Fruit fly (Drosophila melanogaster) whole organism, embryonic: ENCODE data around the gene CG14082.

Source experiments
- Adf1 ChIP-seq: fragments of 200-800 bp; sonication (Bioruptor generic); IDR thresholded peaks from 2 replicates; pipeline ENCODE4 v1.3.6; 2022; ENCODE audit warnings: missing biosample characterization, missing genetic modification characterization
- Awh ChIP-seq: fragments of 200-800 bp; sonication (Bioruptor generic); IDR thresholded peaks from 2 replicates; pipeline ENCODE4, ENCODE4 v1.3.6; 2022; ENCODE audit warnings: missing biosample characterization, missing genetic modification characterization
- CG11695 ChIP-seq: fragments of 200-800 bp; sonication (Bioruptor generic); IDR thresholded peaks from 3 replicates; pipeline ENCODE4 v1.3.6; 2022; ENCODE audit warnings: missing biosample characterization, missing genetic modification characterization
- CG1233 ChIP-seq: fragments of 200-800 bp; sonication (Bioruptor generic); optimal IDR thresholded peaks from 4 replicates; lab custom pipeline; 2018; ENCODE audit warnings: missing biosample characterization, mild to moderate bottlenecking, missing genetic modification characterization
- CG12391 ChIP-seq: fragments of 200-800 bp; sonication (Bioruptor generic); optimal IDR thresholded peaks from 3 replicates; lab custom pipeline; 2018; ENCODE audit warnings: missing biosample characterization, mild to moderate bottlenecking, missing genetic modification characterization, moderate library complexity
- CG12744 ChIP-seq: fragments of 200-800 bp; sonication (Bioruptor generic); optimal IDR thresholded peaks from 2 replicates; lab custom pipeline; 2016; ENCODE audit warnings: missing biosample characterization, missing genetic modification characterization
- CG15073 ChIP-seq: fragments of 200-800 bp; sonication (Bioruptor generic); optimal IDR thresholded peaks from 2 replicates; lab custom pipeline; 2016; ENCODE audit warnings: missing biosample characterization, missing genetic modification characterization
- CG15696 ChIP-seq: fragments of 200-800 bp; sonication (Bioruptor generic); optimal IDR thresholded peaks from 2 replicates; lab custom pipeline; 2019; ENCODE audit warnings: missing biosample characterization, mild to moderate bottlenecking, missing genetic modification characterization, moderate library complexity
- CG1647 ChIP-seq: fragments of 200-800 bp; sonication (Bioruptor generic); optimal IDR thresholded peaks from 3 replicates; lab custom pipeline; 2016; ENCODE audit warnings: missing biosample characterization, missing genetic modification characterization
- CG17612 ChIP-seq: fragments of 200-800 bp; sonication (Bioruptor generic); IDR thresholded peaks from 2 replicates; pipeline ENCODE4 v1.3.6; 2022; ENCODE audit warnings: missing biosample characterization, missing genetic modification characterization
- CG31224 ChIP-seq: fragments of 200-800 bp; sonication (Bioruptor generic); IDR thresholded peaks from 2 replicates; pipeline ENCODE4 v1.3.6; 2022; ENCODE audit warnings: missing biosample characterization, missing genetic modification characterization
- CG31388 ChIP-seq: fragments of 200-800 bp; sonication (Bioruptor generic); optimal IDR thresholded peaks from 2 replicates; lab custom pipeline; 2016; ENCODE audit warnings: missing biosample characterization, missing genetic modification characterization
- CG32772 ChIP-seq: fragments of 200-800 bp; sonication (Bioruptor generic); IDR thresholded peaks from 2 replicates; pipeline ENCODE4 v1.3.6; 2022; ENCODE audit warnings: missing biosample characterization, missing genetic modification characterization
- CG4424 ChIP-seq: fragments of 200-800 bp; sonication (Bioruptor generic); optimal IDR thresholded peaks from 3 replicates; lab custom pipeline; 2016; ENCODE audit warnings: missing biosample characterization, missing genetic modification characterization
- CG4707 ChIP-seq: fragments of 200-800 bp; sonication (Bioruptor generic); optimal IDR thresholded peaks from 2 replicates; lab custom pipeline; 2018; ENCODE audit warnings: missing biosample characterization, mild to moderate bottlenecking, missing genetic modification characterization, moderate library complexity
- CG6175 ChIP-seq: fragments of 200-800 bp; sonication (Bioruptor generic); IDR thresholded peaks from 3 replicates; pipeline ENCODE4 v1.3.6; 2022; ENCODE audit warnings: missing biosample characterization, missing genetic modification characterization
- CG6813 ChIP-seq: fragments of 200-800 bp; sonication (Bioruptor generic); optimal IDR thresholded peaks from 2 replicates; lab custom pipeline; 2017; ENCODE audit warnings: missing biosample characterization, missing genetic modification characterization, mild to moderate bottlenecking, moderate library complexity, missing genetic modification reagents
- CG7963 ChIP-seq: fragments of 200-800 bp; sonication (Bioruptor generic); IDR thresholded peaks from 3 replicates; pipeline ENCODE4 v1.3.6; 2022; ENCODE audit warnings: missing biosample characterization, missing genetic modification characterization; ENCODE audit not compliant: partially characterized antibody
- CG8089 ChIP-seq: fragments of 200-800 bp; sonication (Bioruptor generic); optimal IDR thresholded peaks from 3 replicates; lab custom pipeline; 2016; ENCODE audit warnings: missing biosample characterization, missing genetic modification characterization
- CG8290 ChIP-seq, 3 experiments: fragments of 200-800 bp; sonication (Bioruptor generic); optimal IDR thresholded peaks; 2 replicates each; lab custom pipeline; 2016 to 2019; ENCODE audit warnings: missing biosample characterization in 3 of 3, missing genetic modification characterization in 3 of 3, mild to moderate bottlenecking in 2 of 3, moderate library complexity in 1 of 3
- CG8765 ChIP-seq: fragments of 200-800 bp; sonication (Bioruptor generic); IDR thresholded peaks from 2 replicates; pipeline ENCODE4 v1.3.6; 2022; ENCODE audit warnings: missing biosample characterization, missing genetic modification characterization
- CG8944 ChIP-seq: fragments of 200-800 bp; sonication (Bioruptor generic); optimal IDR thresholded peaks from 3 replicates; lab custom pipeline; 2016; ENCODE audit warnings: missing biosample characterization, missing genetic modification characterization
- CrebB ChIP-seq: fragments of 200-800 bp; sonication (Bioruptor generic); optimal IDR thresholded peaks from 3 replicates; lab custom pipeline; 2018; ENCODE audit warnings: missing biosample characterization, mild to moderate bottlenecking, missing genetic modification characterization
- Dad ChIP-seq: fragments of 200-800 bp; sonication (Bioruptor generic); optimal IDR thresholded peaks from 3 replicates; lab custom pipeline; 2016; ENCODE audit warnings: missing biosample characterization, missing genetic modification characterization
- Dbx ChIP-seq: fragments of 200-800 bp; sonication (Bioruptor generic); IDR thresholded peaks from 3 replicates; pipeline ENCODE4 v1.3.6; 2022; ENCODE audit warnings: missing biosample characterization, missing genetic modification characterization
- Dfd ChIP-seq, 2 experiments: fragments of >200 bp; optimal IDR thresholded peaks; 2 replicates each; lab custom pipeline; 2017; ENCODE audit warnings: missing biosample characterization in 2 of 2, missing genetic modification characterization in 2 of 2
- Dip2 ChIP-seq: fragments of 200-800 bp; sonication (Bioruptor generic); IDR thresholded peaks from 2 replicates; pipeline ENCODE4 v1.3.6; 2022; ENCODE audit warnings: missing biosample characterization, missing genetic modification characterization
- Fer3 ChIP-seq: fragments of 200-800 bp; sonication (Bioruptor generic); optimal IDR thresholded peaks from 2 replicates; lab custom pipeline; 2018; ENCODE audit warnings: missing biosample characterization, mild to moderate bottlenecking, missing genetic modification characterization, moderate library complexity
- GATAe ChIP-seq: fragments of 200-800 bp; sonication (Bioruptor generic); conservative IDR thresholded peaks from 2 replicates; pipeline ENCODE4 v1.3.6; 2022; ENCODE audit warnings: missing biosample characterization, missing genetic modification characterization
- Hey ChIP-seq: fragments of 200-800 bp; sonication (Bioruptor generic); optimal IDR thresholded peaks from 3 replicates; lab custom pipeline; 2018; ENCODE audit warnings: missing biosample characterization, mild to moderate bottlenecking, missing genetic modification characterization
- HmgD ChIP-seq: fragments of 200-800 bp; sonication (Bioruptor generic); optimal IDR thresholded peaks from 3 replicates; lab custom pipeline; 2016; ENCODE audit warnings: missing biosample characterization, missing genetic modification characterization
- Hsf ChIP-seq: fragments of 200-800 bp; sonication (Bioruptor generic); optimal IDR thresholded peaks from 3 replicates; lab custom pipeline; 2016; ENCODE audit warnings: missing biosample characterization, missing genetic modification characterization
- MBD-R2 ChIP-seq: fragments of 200-800 bp; sonication (Bioruptor generic); IDR thresholded peaks from 2 replicates; pipeline ENCODE4 v1.3.6; 2022; ENCODE audit warnings: missing biosample characterization, missing genetic modification characterization
- NFAT ChIP-seq: fragments of 200-800 bp; sonication (Bioruptor generic); IDR thresholded peaks from 2 replicates; pipeline ENCODE4 v1.3.6; 2022; ENCODE audit warnings: missing biosample characterization, missing genetic modification characterization
- NfI ChIP-seq: fragments of 200-800 bp; sonication (Bioruptor generic); optimal IDR thresholded peaks from 3 replicates; lab custom pipeline; 2018; ENCODE audit warnings: missing biosample characterization, mild to moderate bottlenecking, missing genetic modification characterization, moderate library complexity
- Sox102F ChIP-seq: fragments of 200-800 bp; sonication (Bioruptor generic); optimal IDR thresholded peaks from 2 replicates; lab custom pipeline; 2018; ENCODE audit warnings: missing biosample characterization, mild to moderate bottlenecking, missing genetic modification characterization, moderate library complexity
- ato ChIP-seq: fragments of 200-800 bp; sonication (Bioruptor generic); IDR thresholded peaks from 2 replicates; pipeline ENCODE4 v1.3.6; 2022; ENCODE audit warnings: missing biosample characterization, missing genetic modification characterization; ENCODE audit not compliant: partially characterized antibody
- br ChIP-seq: fragments of >200 bp; optimal IDR thresholded peaks from 2 replicates; lab custom pipeline; 2017
- chif ChIP-seq, 2 experiments: fragments of 200-800 bp; sonication (Bioruptor generic); optimal IDR thresholded peaks; 3 replicates each; lab custom pipeline; 2016; ENCODE audit warnings: missing biosample characterization in 2 of 2, missing genetic modification characterization in 2 of 2
- ken ChIP-seq: fragments of 200-800 bp; sonication (Bioruptor generic); IDR thresholded peaks from 3 replicates; pipeline ENCODE4 v1.3.6; 2022; ENCODE audit warnings: missing biosample characterization, missing genetic modification characterization
- p53 ChIP-seq: fragments of 200-800 bp; sonication (Bioruptor generic); optimal IDR thresholded peaks from 2 replicates; lab custom pipeline; 2016; ENCODE audit warnings: missing biosample characterization, missing genetic modification characterization
- pfk ChIP-seq: fragments of 200-800 bp; sonication (Bioruptor generic); optimal IDR thresholded peaks from 2 replicates; lab custom pipeline; 2018; ENCODE audit warnings: missing biosample characterization, mild to moderate bottlenecking, missing genetic modification characterization, moderate library complexity
- pzg ChIP-seq: fragments of 200-800 bp; sonication (Bioruptor generic); optimal IDR thresholded peaks from 3 replicates; lab custom pipeline; 2018; ENCODE audit warnings: missing biosample characterization, mild to moderate bottlenecking, missing genetic modification characterization, moderate library complexity
- repo ChIP-seq: fragments of 200-800 bp; sonication (Bioruptor generic); optimal IDR thresholded peaks from 2 replicates; lab custom pipeline; 2016; ENCODE audit warnings: missing biosample characterization, missing genetic modification characterization
- sens ChIP-seq: fragments of 200-800 bp; sonication (Bioruptor generic); peaks from one replicate; lab custom pipeline; 2016; ENCODE audit warnings: missing biosample characterization, missing genetic modification characterization
- slp2 ChIP-seq: fragments of 200-800 bp; sonication (Bioruptor generic); optimal IDR thresholded peaks from 2 replicates; lab custom pipeline; 2016; ENCODE audit warnings: missing biosample characterization, missing genetic modification characterization
- tio ChIP-seq: fragments of 200-800 bp; sonication (Bioruptor generic); optimal IDR thresholded peaks from 2 replicates; lab custom pipeline; 2017; ENCODE audit warnings: missing biosample characterization, missing genetic modification characterization, inconsistent platforms
- trh ChIP-seq: fragments of 200-800 bp; sonication (Bioruptor generic); optimal IDR thresholded peaks from 2 replicates; lab custom pipeline; 2016; ENCODE audit warnings: missing biosample characterization, missing genetic modification characterization
- zfh1 ChIP-seq: fragments of 200-800 bp; sonication (Bioruptor generic); IDR thresholded peaks from 3 replicates; pipeline ENCODE4 v1.3.6; 2022; ENCODE audit warnings: missing biosample characterization, missing genetic modification characterization

The CG14082 gene

dm6 chr3L:19086364-19087200 is 52.2 kb downstream of the CG14082 start, which contains the start of gene Mkp3 (continued):
- TF ChIP-seq Adf1 (GFP tag; lab: Robert Waterston, UW): peak; percentile 72
- peak; percentile 91 for TF ChIP-seq CG32772 (GFP tag; lab: Robert Waterston, UW)
- TF ChIP-seq CG1233 (GFP tag; lab: Kevin White, UChicago): peak; percentile 84
- peak; percentile 96 for TF ChIP-seq CG11695
- no peak for TF ChIP-seq Dad (GFP tag; lab: Kevin White, UChicago)
- peak; percentile 82 for TF ChIP-seq zfh1 (GFP tag; lab: Robert Waterston, UW)
- TF ChIP-seq CG12391 (tag; lab: Kevin White, UChicago): peak; percentile 91
- peak; percentile 84 for TF ChIP-seq CG31224 (GFP tag; lab: Robert Waterston, UW)
- no peak for TF ChIP-seq CG7963 (GFP tag; lab: Robert Waterston, UW)
- no peak for TF ChIP-seq Dip2 (GFP tag; lab: Robert Waterston, UW)
- TF ChIP-seq Dfd (GFP tag; optimal IDR thresholded peaks at IDR 0.05; lab: Kevin White, UChicago): no peak
- no peak for TF ChIP-seq br (lab: Kevin White, UChicago)
- peak; percentile 93 for TF ChIP-seq CG6813
- peak; percentile 55 for TF ChIP-seq Awh (GFP tag; lab: Robert Waterston, UW)
- TF ChIP-seq sens (GFP tag; lab: Kevin White, UChicago): peak; percentile 75
- TF ChIP-seq NfI (GFP tag; lab: Kevin White, UChicago): peak; percentile 89
- no peak for TF ChIP-seq slp2 (GFP tag; lab: Kevin White, UChicago)
- peak; percentile 56 for TF ChIP-seq CG4707
- peak; percentile 77; the same call in 1 of the 2 replicates for TF ChIP-seq CG8765 (GFP tag; lab: Robert Waterston, UW)
- no peak for TF ChIP-seq chif (GFP tag; optimal IDR thresholded peaks at IDR 0.05; lab: Kevin White, UChicago)
- peak; percentile 55 for TF ChIP-seq GATAe (GFP tag; lab: Robert Waterston, UW)
- no peak for TF ChIP-seq CG8089 (GFP tag; lab: Kevin White, UChicago)
- peak; percentile 90 for TF ChIP-seq Fer3 (tag; lab: Kevin White, UChicago)
- peak; percentile 78 for TF ChIP-seq CG4424 (GFP tag; lab: Kevin White, UChicago)
- peak; percentile 83 for TF ChIP-seq CrebB
- TF ChIP-seq repo: no peak
- TF ChIP-seq Hsf: peak; percentile 34
- peak; percentile 80 for TF ChIP-seq ken (GFP tag; lab: Robert Waterston, UW)
- no peak for TF ChIP-seq CG8944 (GFP tag; lab: Kevin White, UChicago)
- peak; percentile 67 for TF ChIP-seq CG15696 (tag; lab: Kevin White, UChicago)
- TF ChIP-seq tio: peak; percentile 81
- TF ChIP-seq CG1647: no peak
- no peak for TF ChIP-seq CG8290 (GFP tag; optimal IDR thresholded peaks at IDR 0.05; lab: Kevin White, UChicago)
- peak in 1 of 2 experiments; percentile 59 for TF ChIP-seq CG8290 (tag; optimal IDR thresholded peaks at IDR 0.05; lab: Kevin White, UChicago)
- TF ChIP-seq HmgD (GFP tag; lab: Kevin White, UChicago): no peak
- TF ChIP-seq CG15073: no peak
- TF ChIP-seq Sox102F: peak; percentile 87
- peak; percentile 72 for TF ChIP-seq NFAT (GFP tag; lab: Robert Waterston, UW)
- peak; percentile 62 for TF ChIP-seq MBD-R2 (GFP tag; lab: Robert Waterston, UW)
- TF ChIP-seq CG31388 (GFP tag; lab: Kevin White, UChicago): no peak
- no peak for TF ChIP-seq Hey (tag; lab: Kevin White, UChicago)
- TF ChIP-seq pzg (GFP tag; lab: Kevin White, UChicago): peak; percentile 6
- TF ChIP-seq pfk (GFP tag; lab: Kevin White, UChicago): peak; percentile 17
- TF ChIP-seq p53 (GFP tag; lab: Kevin White, UChicago): no peak
- no peak for TF ChIP-seq CG12744
- TF ChIP-seq CG17612 (GFP tag; lab: Robert Waterston, UW): peak; percentile 65
- peak; percentile 82 for TF ChIP-seq CG6175 (GFP tag; lab: Robert Waterston, UW)
- TF ChIP-seq Dbx (GFP tag; lab: Robert Waterston, UW): peak; percentile 87
- TF ChIP-seq ato (GFP tag; lab: Robert Waterston, UW): no peak
- TF ChIP-seq trh (GFP tag; lab: Kevin White, UChicago): peak; percentile 66
